Worm (Caenorhabditis elegans): Measurements from ENCODE around the gene cutl-2.

DNA sequence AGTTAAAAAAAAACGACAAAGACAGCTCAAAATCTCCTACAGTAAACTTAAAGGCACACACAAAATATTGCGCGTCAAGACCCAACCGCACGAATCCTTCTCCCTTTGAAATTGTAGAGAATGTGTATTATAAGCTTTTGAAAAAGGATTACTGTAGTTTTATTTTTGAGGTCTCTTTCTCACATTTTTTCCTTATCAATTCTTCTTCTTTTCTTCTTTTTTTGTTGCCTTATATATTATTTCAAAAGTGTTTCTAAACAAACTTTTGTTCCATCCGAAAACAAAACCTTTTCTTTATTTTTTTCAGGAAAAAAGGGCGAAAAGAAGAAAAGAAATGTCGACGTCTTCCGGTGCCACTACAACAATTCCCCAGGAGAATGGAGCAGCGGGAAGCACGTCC, 44.0 kb downstream of the cutl-2 start, which contains the start of gene ZK1320.13:
- TF ChIP-seq him-1 (tag; optimal IDR thresholded peaks at IDR 0.05) = no peak
- TF ChIP-seq dao-5 (tag; optimal IDR thresholded peaks at IDR 0.05) = no peak

All from whole organism, L4/young adult.